Worm (Caenorhabditis elegans) whole organism, midembryonic: ENCODE results near the gene srx-104.

Source experiments
- T22C8.4 ChIP-seq: fragments of 200-800 bp; sonication (Bioruptor generic); IDR thresholded peaks from 2 replicates; pipeline ENCODE4 v1.3.6; 2022; ENCODE audit warnings: missing genetic modification characterization, missing compliant biosample characterization
- flt-1 ChIP-seq: fragments of 200-800 bp; sonication (Bioruptor generic); IDR thresholded peaks from 2 replicates; pipeline ENCODE4 v1.3.6; 2022; ENCODE audit warnings: missing genetic modification characterization, missing compliant biosample characterization
- klf-2 ChIP-seq: fragments of 200-800 bp; sonication (Bioruptor generic); conservative IDR thresholded peaks from 2 replicates; pipeline ENCODE4 v1.3.6; 2022; ENCODE audit warnings: missing genetic modification reagents, missing genetic modification characterization, missing compliant biosample characterization
- med-1 ChIP-seq: sonication (generic microtip); optimal IDR thresholded peaks from 2 replicates; lab custom pipeline; 2017; ENCODE audit warnings: missing genetic modification characterization, mild to moderate bottlenecking, missing compliant biosample characterization, antibody characterized with exemption, missing genetic modification reagents; ENCODE audit not compliant: insufficient read depth
- ref-1 ChIP-seq: fragments of 200-800 bp; sonication (Bioruptor generic); conservative IDR thresholded peaks from 2 replicates; pipeline ENCODE4 v1.3.6; 2022; ENCODE audit warnings: missing genetic modification reagents, missing genetic modification characterization, missing compliant biosample characterization
- tab-1 ChIP-seq: fragments of 200-800 bp; sonication (Bioruptor generic); IDR thresholded peaks from 2 replicates; pipeline ENCODE4 v1.3.6; 2022; ENCODE audit warnings: missing genetic modification characterization, missing compliant biosample characterization
- ztf-23 ChIP-seq: fragments of 200-800 bp; sonication (Bioruptor generic); IDR thresholded peaks from 2 replicates; pipeline ENCODE4 v1.3.6; 2022; ENCODE audit warnings: missing genetic modification reagents, missing genetic modification characterization, missing compliant biosample characterization
- ztf-29 ChIP-seq: fragments of 200-800 bp; sonication (Bioruptor generic); IDR thresholded peaks from 2 replicates; pipeline ENCODE4 v1.3.6; 2022; ENCODE audit warnings: missing genetic modification reagents, missing genetic modification characterization, missing compliant biosample characterization

- TF ChIP-seq med-1 (GFP tag; lab: Kevin White, UChicago) (no peak), ztf-23 (GFP tag; lab: Robert Waterston, UW) (no peak), klf-2 (no peak), flt-1 (GFP tag; lab: Robert Waterston, UW) (no peak), tab-1 (GFP tag; lab: Robert Waterston, UW) (no peak), ztf-29 (GFP tag; lab: Robert Waterston, UW) (no peak), ref-1 (GFP tag; lab: Robert Waterston, UW) (no peak), T22C8.4 (no peak)
Observed at ce11 chrII:3699591-3699990, at the start of gene srx-104.
